Fruit fly (Drosophila melanogaster) whole organism, prepupa: Measurements from ENCODE around the gene CG6638.

ENCODE experiments used
- CG10631 ChIP-seq: fragments of 200-800 bp; sonication (Bioruptor generic); optimal IDR thresholded peaks from 2 replicates; lab custom pipeline; 2016; ENCODE audit warnings: missing biosample characterization, missing genetic modification characterization
- CG10669 ChIP-seq: fragments of 200-800 bp; sonication (Bioruptor generic); optimal IDR thresholded peaks from 3 replicates; lab custom pipeline; 2018; ENCODE audit warnings: missing biosample characterization, mild to moderate bottlenecking, missing genetic modification characterization, moderate library complexity
- CG11294 ChIP-seq: fragments of 200-800 bp; sonication (Bioruptor generic); IDR thresholded peaks from 2 replicates; pipeline ENCODE4 v1.3.6; 2022; ENCODE audit warnings: missing biosample characterization, missing genetic modification characterization
- CG11902 ChIP-seq: fragments of 200-800 bp; sonication (Bioruptor generic); optimal IDR thresholded peaks from 3 replicates; lab custom pipeline; 2016; ENCODE audit warnings: missing biosample characterization, missing genetic modification characterization
- CG15336 ChIP-seq: fragments of 200-800 bp; sonication (Bioruptor generic); IDR thresholded peaks from 2 replicates; pipeline ENCODE4 v1.3.6; 2022; ENCODE audit warnings: missing biosample characterization, missing genetic modification characterization
- CG1621 ChIP-seq: fragments of 200-800 bp; sonication (Bioruptor generic); optimal IDR thresholded peaks from 3 replicates; lab custom pipeline; 2018; ENCODE audit warnings: missing biosample characterization, mild to moderate bottlenecking, missing genetic modification characterization
- CG16779 ChIP-seq: fragments of 200-800 bp; sonication (Bioruptor generic); optimal IDR thresholded peaks from 3 replicates; lab custom pipeline; 2017; ENCODE audit warnings: missing biosample characterization, mild to moderate bottlenecking, missing genetic modification characterization
- CG3032 ChIP-seq: fragments of 200-800 bp; optimal IDR thresholded peaks from 2 replicates; lab custom pipeline; 2019; ENCODE audit warnings: missing biosample characterization, mild to moderate bottlenecking, missing genetic modification characterization, moderate library complexity
- CG31627 ChIP-seq: fragments of 200-800 bp; sonication (Bioruptor generic); optimal IDR thresholded peaks from 3 replicates; lab custom pipeline; 2016; ENCODE audit warnings: missing biosample characterization, missing genetic modification characterization
- CG34406 ChIP-seq: fragments of 200-800 bp; sonication (Bioruptor generic); optimal IDR thresholded peaks from 3 replicates; lab custom pipeline; 2016; ENCODE audit warnings: missing biosample characterization, missing genetic modification characterization
- CG4318 ChIP-seq: fragments of 200-800 bp; sonication (Bioruptor generic); optimal IDR thresholded peaks from 3 replicates; lab custom pipeline; 2017; ENCODE audit warnings: missing biosample characterization, mild to moderate bottlenecking, missing genetic modification characterization
- CG6163 ChIP-seq: fragments of 200-800 bp; sonication (Bioruptor generic); IDR thresholded peaks from 3 replicates; pipeline ENCODE4 v1.3.6; 2022; ENCODE audit warnings: missing biosample characterization, missing genetic modification characterization
- CG6276 ChIP-seq: fragments of 200-800 bp; sonication (Bioruptor generic); optimal IDR thresholded peaks from 2 replicates; lab custom pipeline; 2017; ENCODE audit warnings: missing biosample characterization, mild to moderate bottlenecking, missing genetic modification characterization
- CG6792 ChIP-seq: fragments of 200-800 bp; sonication (Bioruptor generic); optimal IDR thresholded peaks from 3 replicates; lab custom pipeline; 2016; ENCODE audit warnings: missing biosample characterization, missing genetic modification characterization
- CG6808 ChIP-seq: fragments of 200-800 bp; sonication (Bioruptor generic); optimal IDR thresholded peaks from 3 replicates; lab custom pipeline; 2017; ENCODE audit warnings: missing biosample characterization, missing genetic modification characterization, mild to moderate bottlenecking, moderate library complexity, missing genetic modification reagents
- CG6854 ChIP-seq: fragments of 200-800 bp; sonication (Bioruptor generic); optimal IDR thresholded peaks from 2 replicates; lab custom pipeline; 2017; ENCODE audit warnings: missing biosample characterization, mild to moderate bottlenecking, missing genetic modification characterization
- CG7368 ChIP-seq: fragments of 200-800 bp; sonication (Bioruptor generic); optimal IDR thresholded peaks from 3 replicates; lab custom pipeline; 2016; ENCODE audit warnings: missing biosample characterization, missing genetic modification characterization
- CG8119 ChIP-seq: fragments of 200-800 bp; sonication (Bioruptor generic); IDR thresholded peaks from 3 replicates; pipeline ENCODE4 v1.3.6; 2022; ENCODE audit warnings: missing biosample characterization, missing genetic modification characterization
- CG8319 ChIP-seq: fragments of 200-800 bp; sonication (Bioruptor generic); optimal IDR thresholded peaks from 3 replicates; lab custom pipeline; 2016; ENCODE audit warnings: missing biosample characterization, missing genetic modification characterization
- CG8632 ChIP-seq: fragments of 200-800 bp; sonication (Bioruptor generic); optimal IDR thresholded peaks from 3 replicates; lab custom pipeline; 2016; ENCODE audit warnings: missing biosample characterization, missing genetic modification characterization
- CG9139 ChIP-seq: fragments of 200-800 bp; sonication (Bioruptor generic); optimal IDR thresholded peaks from 3 replicates; lab custom pipeline; 2017; ENCODE audit warnings: missing biosample characterization, mild to moderate bottlenecking, missing genetic modification characterization
- Eip75B ChIP-seq: fragments of 200-800 bp; sonication (Bioruptor generic); optimal IDR thresholded peaks from 3 replicates; lab custom pipeline; 2016; ENCODE audit warnings: missing biosample characterization, missing genetic modification characterization
- Eip93F ChIP-seq: fragments of 200-800 bp; sonication (Bioruptor generic); optimal IDR thresholded peaks from 2 replicates; lab custom pipeline; 2016; ENCODE audit warnings: missing biosample characterization, mild to moderate bottlenecking, missing genetic modification characterization
- Ets21C ChIP-seq: fragments of 200-800 bp; sonication (Bioruptor generic); optimal IDR thresholded peaks from 3 replicates; lab custom pipeline; 2016; ENCODE audit warnings: missing biosample characterization, missing genetic modification characterization
- Ets96B ChIP-seq: fragments of 200-800 bp; optimal IDR thresholded peaks from 2 replicates; lab custom pipeline; 2019; ENCODE audit warnings: missing biosample characterization, mild to moderate bottlenecking, missing genetic modification characterization, moderate library complexity
- Hr38 ChIP-seq: sonication (Bioruptor generic); optimal IDR thresholded peaks from 2 replicates; lab custom pipeline; 2016; ENCODE audit warnings: missing biosample characterization, missing genetic modification characterization
- Hr39 ChIP-seq: fragments of 200-800 bp; sonication (Bioruptor generic); optimal IDR thresholded peaks from 2 replicates; lab custom pipeline; 2016; ENCODE audit warnings: missing biosample characterization, missing genetic modification characterization
- Hr4 ChIP-seq: fragments of 200-800 bp; sonication (Bioruptor generic); optimal IDR thresholded peaks from 3 replicates; lab custom pipeline; 2016; ENCODE audit warnings: missing biosample characterization, missing genetic modification characterization
- Lpt ChIP-seq: fragments of 200-800 bp; sonication (Bioruptor generic); optimal IDR thresholded peaks from 3 replicates; lab custom pipeline; 2016; ENCODE audit warnings: missing biosample characterization, missing genetic modification characterization
- Met ChIP-seq: fragments of 200-800 bp; sonication (Bioruptor generic); optimal IDR thresholded peaks from 3 replicates; lab custom pipeline; 2016; ENCODE audit warnings: missing biosample characterization, missing genetic modification characterization
- OdsH ChIP-seq: fragments of 200-800 bp; sonication (Bioruptor generic); optimal IDR thresholded peaks from 3 replicates; lab custom pipeline; 2016; ENCODE audit warnings: missing biosample characterization, missing genetic modification characterization
- Sox102F ChIP-seq: fragments of 200-800 bp; sonication (Bioruptor generic); optimal IDR thresholded peaks from 2 replicates; lab custom pipeline; 2016; ENCODE audit warnings: missing biosample characterization, mild to moderate bottlenecking, missing genetic modification characterization
- Sox15 ChIP-seq: fragments of 200-800 bp; sonication (Bioruptor generic); optimal IDR thresholded peaks from 3 replicates; lab custom pipeline; 2016; ENCODE audit warnings: missing biosample characterization, missing genetic modification characterization
- achi ChIP-seq: fragments of 200-800 bp; sonication (Bioruptor generic); optimal IDR thresholded peaks from 3 replicates; lab custom pipeline; 2016; ENCODE audit warnings: missing biosample characterization, missing genetic modification characterization
- acj6 ChIP-seq: fragments of 200-800 bp; sonication (Bioruptor generic); optimal IDR thresholded peaks from 3 replicates; lab custom pipeline; 2016; ENCODE audit warnings: missing biosample characterization, missing genetic modification characterization
- dac ChIP-seq: fragments of 200-800 bp; sonication (Bioruptor generic); optimal IDR thresholded peaks from 2 replicates; lab custom pipeline; 2017; ENCODE audit warnings: missing biosample characterization, mild to moderate bottlenecking, missing genetic modification characterization
- dsx ChIP-seq: fragments of 200-800 bp; optimal IDR thresholded peaks from 3 replicates; lab custom pipeline; 2019; ENCODE audit warnings: missing biosample characterization, mild to moderate bottlenecking, missing genetic modification characterization, moderate library complexity; ENCODE audit not compliant: poor library complexity, severe bottlenecking
- esn ChIP-seq: fragments of 200-800 bp; sonication (Bioruptor generic); optimal IDR thresholded peaks from 2 replicates; lab custom pipeline; 2016; ENCODE audit warnings: missing biosample characterization, mild to moderate bottlenecking, missing genetic modification characterization, moderate library complexity
- fd59A ChIP-seq: fragments of 200-800 bp; sonication (Bioruptor generic); optimal IDR thresholded peaks from 2 replicates; lab custom pipeline; 2017; ENCODE audit warnings: missing biosample characterization, mild to moderate bottlenecking, missing genetic modification characterization, missing genetic modification reagents
- lz ChIP-seq: fragments of 200-800 bp; sonication (Bioruptor generic); optimal IDR thresholded peaks from 3 replicates; lab custom pipeline; 2016; ENCODE audit warnings: missing biosample characterization, missing genetic modification characterization
- net ChIP-seq: fragments of 200-800 bp; sonication (Bioruptor generic); optimal IDR thresholded peaks from 3 replicates; lab custom pipeline; 2016; ENCODE audit warnings: missing biosample characterization, missing genetic modification characterization
- pdm3 ChIP-seq: fragments of 200-800 bp; sonication (Bioruptor generic); optimal IDR thresholded peaks from 3 replicates; lab custom pipeline; 2016; ENCODE audit warnings: missing biosample characterization, missing genetic modification characterization
- salr ChIP-seq, 2 experiments: fragments of 200-800 bp; sonication (Bioruptor generic); optimal IDR thresholded peaks; 3 replicates each; lab custom pipeline; 2016 to 2018; ENCODE audit warnings: missing biosample characterization in 2 of 2, missing genetic modification characterization in 2 of 2, mild to moderate bottlenecking in 1 of 2
- spab ChIP-seq: fragments of 200-800 bp; sonication (Bioruptor generic); optimal IDR thresholded peaks from 2 replicates; lab custom pipeline; 2017; ENCODE audit warnings: missing biosample characterization, mild to moderate bottlenecking, missing genetic modification characterization, missing genetic modification reagents
- ss ChIP-seq, 2 experiments: fragments of 200-800 bp; sonication (Bioruptor generic); optimal IDR thresholded peaks; 2 replicates in 1 of 2; 3 replicates in 1 of 2; lab custom pipeline; 2017 to 2018; ENCODE audit warnings: mild to moderate bottlenecking in 2 of 2, missing biosample characterization in 2 of 2, missing genetic modification characterization in 2 of 2, moderate library complexity in 1 of 2
- topi ChIP-seq: fragments of 200-800 bp; sonication (Bioruptor generic); optimal IDR thresholded peaks from 3 replicates; lab custom pipeline; 2016; ENCODE audit warnings: missing biosample characterization, missing genetic modification characterization
- vri ChIP-seq: fragments of 200-800 bp; sonication (Bioruptor generic); optimal IDR thresholded peaks from 3 replicates; lab custom pipeline; 2016; ENCODE audit warnings: missing biosample characterization, mild to moderate bottlenecking, missing genetic modification characterization

CG6638 gene

DNA sequence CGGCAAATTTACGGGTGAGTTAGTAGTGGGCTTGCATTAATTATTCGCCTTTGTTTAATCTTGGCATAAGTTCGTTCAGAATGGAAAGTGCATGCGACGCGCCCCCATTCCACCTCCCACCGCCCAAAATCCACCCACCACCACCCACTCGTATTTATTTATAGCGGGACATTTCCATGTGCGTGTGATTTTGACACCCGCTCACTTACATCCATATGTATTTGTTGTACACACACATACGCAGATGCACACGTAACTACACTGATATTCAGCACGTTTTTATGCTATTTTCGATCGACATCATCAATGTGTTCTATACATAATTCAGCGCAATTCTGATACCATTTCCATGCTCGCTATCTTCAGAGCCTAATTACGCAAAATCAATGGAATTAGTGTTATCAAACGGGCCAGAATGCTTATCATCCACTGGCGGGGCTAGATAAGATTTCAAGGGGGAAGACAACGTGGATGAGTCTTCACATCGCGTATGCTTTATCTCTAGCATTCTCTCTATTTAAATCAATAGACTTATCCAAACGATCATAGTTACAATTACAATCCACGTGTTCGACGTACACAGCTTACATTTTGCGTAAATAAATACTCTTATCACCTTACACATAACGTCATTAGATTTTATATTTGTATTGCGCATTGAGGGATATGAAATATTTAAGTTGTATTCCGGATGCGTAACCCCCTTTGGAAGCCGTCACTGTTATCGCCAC is 50.0 kb downstream of the CG6638 start (continued):
- no peak for TF ChIP-seq CG4318 (GFP tag; lab: Kevin White, UChicago)
- TF ChIP-seq CG8319 (GFP tag; lab: Kevin White, UChicago) = no peak
- TF ChIP-seq CG6854 (GFP tag; lab: Kevin White, UChicago) = no peak
- TF ChIP-seq Hr39 (GFP tag; lab: Kevin White, UChicago) = peak; percentile 25
- TF ChIP-seq CG11902 (GFP tag; lab: Kevin White, UChicago) = no peak
- no peak for TF ChIP-seq CG7368 (GFP tag; lab: Kevin White, UChicago)
- no peak for TF ChIP-seq CG11294
- no peak for TF ChIP-seq ss (GFP tag; optimal IDR thresholded peaks at IDR 0.05; lab: Kevin White, UChicago)
- TF ChIP-seq CG9139 (GFP tag; lab: Kevin White, UChicago) = no peak
- no peak for TF ChIP-seq CG6808 (GFP tag; lab: Kevin White, UChicago)
- no peak for TF ChIP-seq dsx (GFP tag; lab: Kevin White, UChicago)
- no peak for TF ChIP-seq CG1621 (tag; lab: Kevin White, UChicago)
- TF ChIP-seq Hr38 (GFP tag; lab: Kevin White, UChicago) = no peak
- no peak for TF ChIP-seq CG8119
- no peak for TF ChIP-seq Met (GFP tag; lab: Kevin White, UChicago)
- no peak for TF ChIP-seq dac (GFP tag; lab: Kevin White, UChicago)
- TF ChIP-seq CG6163 (GFP tag; lab: Robert Waterston, UW) = no peak
- TF ChIP-seq fd59A = no peak
- TF ChIP-seq esn (GFP tag; lab: Kevin White, UChicago) = peak; percentile 39
- TF ChIP-seq CG31627 = peak; percentile 9
- TF ChIP-seq spab (GFP tag; lab: Kevin White, UChicago) = no peak
- TF ChIP-seq CG6276 (GFP tag; lab: Kevin White, UChicago) = no peak
- TF ChIP-seq salr (GFP tag; optimal IDR thresholded peaks at IDR 0.05; lab: Kevin White, UChicago) = no peak
- TF ChIP-seq Eip93F (GFP tag; lab: Kevin White, UChicago) = no peak
- TF ChIP-seq topi (GFP tag; lab: Kevin White, UChicago) = peak; percentile 2
- TF ChIP-seq OdsH (GFP tag; lab: Kevin White, UChicago) = peak; percentile 30
- no peak for TF ChIP-seq net (GFP tag; lab: Kevin White, UChicago)
- TF ChIP-seq Sox15 (GFP tag; lab: Kevin White, UChicago) = no peak
- no peak for TF ChIP-seq CG10631 (GFP tag; lab: Kevin White, UChicago)
- peak; percentile 55 for TF ChIP-seq vri
- TF ChIP-seq Eip75B = no peak
- no peak for TF ChIP-seq CG16779 (tag; lab: Kevin White, UChicago)
- no peak for TF ChIP-seq Ets21C (GFP tag; lab: Kevin White, UChicago)
- peak; percentile 9 for TF ChIP-seq Sox102F (GFP tag; lab: Kevin White, UChicago)
- TF ChIP-seq acj6 (GFP tag; lab: Kevin White, UChicago) = peak; percentile 22
- peak; percentile 14 for TF ChIP-seq Hr4 (GFP tag; lab: Kevin White, UChicago)
- TF ChIP-seq Lpt (GFP tag; lab: Kevin White, UChicago) = no peak

DNA sequence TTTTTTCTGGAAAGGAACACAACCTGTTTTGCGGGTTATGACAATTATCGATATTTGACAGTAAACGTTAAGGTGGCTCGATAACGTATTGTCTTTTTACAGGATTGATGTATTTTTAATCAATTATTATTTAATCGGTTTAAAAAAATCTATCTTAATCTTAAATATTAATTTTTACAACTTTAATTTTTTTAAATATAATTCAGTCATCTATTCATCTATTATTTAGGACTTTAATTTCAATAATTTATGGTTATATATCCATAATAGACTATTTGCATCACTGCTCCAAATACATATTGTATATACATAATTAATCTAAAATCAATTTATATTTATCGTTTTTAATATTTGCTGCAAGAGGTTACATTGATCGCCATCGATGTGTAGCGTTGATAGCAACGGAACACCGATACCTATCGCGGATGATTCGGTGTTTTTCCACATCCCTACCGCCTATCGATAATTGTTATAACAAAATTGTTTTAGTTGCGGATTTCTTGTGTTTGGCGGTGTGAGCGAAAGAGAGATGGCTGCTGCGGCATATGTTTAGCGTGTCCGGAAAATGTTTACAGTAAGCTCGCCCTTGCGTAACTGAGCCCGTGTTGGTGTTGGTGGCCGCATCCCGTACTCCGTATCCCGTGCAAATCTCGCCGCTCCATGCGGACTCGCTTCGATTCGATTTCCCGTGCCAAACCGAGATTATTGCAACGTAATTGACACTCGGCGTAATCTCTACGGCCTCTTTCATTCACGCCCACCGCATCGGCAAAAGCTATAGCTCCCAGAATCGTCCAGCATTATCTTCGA is 50.9 kb downstream of the CG6638 start, which contains the start of the genes GstO1 and foi:
Gene GstO1, minus strand, starts transcription at position 51 of the 810 bp plus-strand sequence.
Gene foi, plus strand, starts transcription at position 429 of the 810 bp plus-strand sequence.
- TF ChIP-seq CG8319 (GFP tag; lab: Kevin White, UChicago) = no peak
- peak; percentile 58 for TF ChIP-seq achi (GFP tag; lab: Kevin White, UChicago)
- peak in 1 of 2 experiments; percentile 37 for TF ChIP-seq salr (GFP tag; optimal IDR thresholded peaks at IDR 0.05; lab: Kevin White, UChicago)
- peak; percentile 10 for TF ChIP-seq CG8632 (GFP tag; lab: Kevin White, UChicago)
- TF ChIP-seq Hr39 (GFP tag; lab: Kevin White, UChicago) = peak; percentile 7
- TF ChIP-seq CG6792 = peak; percentile 19
- TF ChIP-seq Met (GFP tag; lab: Kevin White, UChicago) = no peak
- peak; percentile 16 for TF ChIP-seq Ets96B (tag; lab: Kevin White, UChicago)
- no peak for TF ChIP-seq CG16779 (tag; lab: Kevin White, UChicago)
- TF ChIP-seq esn (GFP tag; lab: Kevin White, UChicago) = peak; percentile 48
- no peak for TF ChIP-seq Lpt (GFP tag; lab: Kevin White, UChicago)
- TF ChIP-seq CG31627 = peak; percentile 30
- peak; percentile 33 for TF ChIP-seq CG3032 (tag; lab: Kevin White, UChicago)
- peak; percentile 23 for TF ChIP-seq lz (GFP tag; lab: Kevin White, UChicago)
- TF ChIP-seq acj6 (GFP tag; lab: Kevin White, UChicago) = peak; percentile 9
- peak; percentile 39 for TF ChIP-seq dsx (GFP tag; lab: Kevin White, UChicago)
- peak; percentile 19 for TF ChIP-seq CG34406 (GFP tag; lab: Kevin White, UChicago)
- TF ChIP-seq CG15336 = 0 out of 2 replicates have a peak, but pooled peaks have one; percentile 10
- TF ChIP-seq pdm3 (GFP tag; lab: Kevin White, UChicago) = peak; percentile 22
- TF ChIP-seq CG10669 (GFP tag; lab: Kevin White, UChicago) = peak; percentile 14
